Fruit fly (Drosophila melanogaster) Kc167 (cell line): Measurements from ENCODE around the gene CG46312.

Experiments used
- insv ChIP-seq: fragments of >200 bp; optimal IDR thresholded peaks from 3 replicates; lab custom pipeline; 2018; ENCODE audit warnings: missing external identifiers
- psq ChIP-seq: fragments of >200 bp; optimal IDR thresholded peaks from 2 replicates; lab custom pipeline; 2017; ENCODE audit warnings: missing external identifiers

DNA sequence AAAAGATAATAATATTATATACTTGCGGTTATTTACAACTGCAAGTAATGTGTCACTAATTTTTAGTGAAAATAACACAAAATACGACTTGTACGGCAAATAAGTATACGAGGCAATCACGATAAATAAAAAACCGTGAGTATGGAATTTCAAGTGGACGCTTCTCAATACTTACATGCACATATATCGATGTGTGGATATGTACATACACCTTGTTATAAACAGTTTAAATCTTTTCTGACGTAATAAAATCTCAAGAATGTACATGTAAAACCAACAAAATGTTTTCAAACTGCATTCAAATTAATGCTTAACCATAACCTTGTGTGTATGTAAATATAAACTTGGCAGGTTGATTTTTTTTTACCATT lies 738 bp upstream of the CG46312 start:
- TF ChIP-seq insv, result no peak
- no peak for TF ChIP-seq psq (lab: Kevin White, UChicago)
